Worm (Caenorhabditis elegans) whole organism, L3 larva: ENCODE results near the gene vit-2.

ENCODE experiments used
- R02D3.7 ChIP-seq: fragments of 150-350 bp; optimal IDR thresholded peaks from 2 replicates; lab custom pipeline; 2014; ENCODE audit warnings: missing biosample characterization, missing genetic modification characterization
- ZK546.5 ChIP-seq: sonication (generic microtip); optimal IDR thresholded peaks from 2 replicates; lab custom pipeline; 2017; ENCODE audit warnings: missing biosample characterization, missing genetic modification characterization
- aly-2 ChIP-seq: fragments of 150-350 bp; optimal IDR thresholded peaks from 2 replicates; lab custom pipeline; 2014; ENCODE audit warnings: missing biosample characterization, missing genetic modification characterization
- ama-1 ChIP-seq: fragments of 150-350 bp; optimal IDR thresholded peaks from 2 replicates; lab custom pipeline; 2018
- ceh-16 ChIP-seq: sonication (generic microtip); optimal IDR thresholded peaks from 2 replicates; lab custom pipeline; 2017; ENCODE audit warnings: missing biosample characterization, missing genetic modification characterization
- ceh-28 ChIP-seq: fragments of 150-350 bp; optimal IDR thresholded peaks from 2 replicates; lab custom pipeline; 2014; ENCODE audit warnings: missing biosample characterization, missing genetic modification reagents, missing genetic modification characterization
- daf-12 ChIP-seq: fragments of 150-350 bp; optimal IDR thresholded peaks from 2 replicates; lab custom pipeline; 2014; ENCODE audit warnings: missing biosample characterization, missing genetic modification reagents, missing genetic modification characterization
- elt-1 ChIP-seq: fragments of 150-350 bp; optimal IDR thresholded peaks from 2 replicates; lab custom pipeline; 2014; ENCODE audit warnings: missing biosample characterization, missing genetic modification characterization
- elt-2 ChIP-seq: sonication (generic microtip); optimal IDR thresholded peaks from 2 replicates; lab custom pipeline; 2016; ENCODE audit warnings: missing genetic modification reagents, mild to moderate bottlenecking, missing genetic modification characterization, missing compliant biosample characterization
- elt-3 ChIP-seq, 3 experiments: fragments of 150-350 bp in 1 of 3; sonication (generic microtip) in 2 of 3; optimal IDR thresholded peaks; 2 replicates in 2 of 3; 4 replicates in 1 of 3; lab custom pipeline; 2014 to 2017; ENCODE audit warnings: missing biosample characterization in 3 of 3, missing genetic modification characterization in 3 of 3
- eor-1 ChIP-seq, 2 experiments: fragments of 150-350 bp; optimal IDR thresholded peaks; 2 replicates each; lab custom pipeline; 2014 to 2018; ENCODE audit warnings: missing biosample characterization in 2 of 2, missing genetic modification characterization in 2 of 2
- fkh-10 ChIP-seq: sonication (generic microtip); optimal IDR thresholded peaks from 2 replicates; lab custom pipeline; 2017; ENCODE audit warnings: missing biosample characterization, missing genetic modification reagents, missing genetic modification characterization
- fkh-2 ChIP-seq: fragments of 150-350 bp; optimal IDR thresholded peaks from 2 replicates; lab custom pipeline; 2014; ENCODE audit warnings: missing biosample characterization, missing genetic modification reagents, missing genetic modification characterization
- fos-1 ChIP-seq: fragments of 150-350 bp; optimal IDR thresholded peaks from 2 replicates; lab custom pipeline; 2014; ENCODE audit warnings: missing biosample characterization, missing genetic modification characterization
- hmg-11 ChIP-seq: sonication (generic microtip); optimal IDR thresholded peaks from 2 replicates; lab custom pipeline; 2016; ENCODE audit warnings: missing genetic modification characterization, missing compliant biosample characterization
- jun-1 ChIP-seq: fragments of 150-350 bp; optimal IDR thresholded peaks from 2 replicates; lab custom pipeline; 2014; ENCODE audit warnings: missing biosample characterization, missing genetic modification reagents, missing genetic modification characterization
- lin-15B ChIP-seq: fragments of 150-350 bp; optimal IDR thresholded peaks from 2 replicates; lab custom pipeline; 2014; ENCODE audit warnings: missing biosample characterization, missing genetic modification characterization
- lin-39 ChIP-seq: fragments of 150-350 bp; optimal IDR thresholded peaks from 2 replicates; lab custom pipeline; 2018; ENCODE audit warnings: missing biosample characterization, missing genetic modification reagents, missing genetic modification characterization
- lsy-12 ChIP-seq: sonication (generic microtip); optimal IDR thresholded peaks from 2 replicates; lab custom pipeline; 2016; ENCODE audit warnings: mild to moderate bottlenecking, missing genetic modification characterization, missing compliant biosample characterization
- mdl-1 ChIP-seq: fragments of 150-350 bp; optimal IDR thresholded peaks from 2 replicates; lab custom pipeline; 2014; ENCODE audit warnings: missing biosample characterization, missing genetic modification characterization
- mml-1 ChIP-seq: fragments of 150-350 bp; sonication (generic microtip); optimal IDR thresholded peaks from 3 replicates; lab custom pipeline; 2014; ENCODE audit warnings: missing biosample characterization, missing genetic modification characterization
- nfya-1 ChIP-seq: sonication (generic microtip); optimal IDR thresholded peaks from 2 replicates; lab custom pipeline; 2017; ENCODE audit warnings: missing genetic modification characterization, mild to moderate bottlenecking, missing compliant biosample characterization, antibody characterized with exemption, moderate library complexity; ENCODE audit not compliant: insufficient read depth
- nhr-11 ChIP-seq: fragments of 150-350 bp; optimal IDR thresholded peaks from 2 replicates; lab custom pipeline; 2014; ENCODE audit warnings: missing biosample characterization, missing genetic modification characterization
- nhr-12 ChIP-seq: fragments of 150-350 bp; optimal IDR thresholded peaks from 2 replicates; lab custom pipeline; 2014; ENCODE audit warnings: missing biosample characterization, missing genetic modification characterization
- nhr-23 ChIP-seq: fragments of 150-350 bp; optimal IDR thresholded peaks from 2 replicates; lab custom pipeline; 2014; ENCODE audit warnings: missing biosample characterization, missing genetic modification reagents, missing genetic modification characterization
- nhr-237 ChIP-seq: fragments of 150-350 bp; optimal IDR thresholded peaks from 2 replicates; lab custom pipeline; 2014; ENCODE audit warnings: missing biosample characterization, missing genetic modification characterization
- nhr-25 ChIP-seq: sonication (generic microtip); optimal IDR thresholded peaks from 2 replicates; lab custom pipeline; 2017; ENCODE audit warnings: missing biosample characterization, missing genetic modification characterization
- nhr-28 ChIP-seq: fragments of 150-350 bp; optimal IDR thresholded peaks from 2 replicates; lab custom pipeline; 2014; ENCODE audit warnings: missing biosample characterization, missing genetic modification characterization
- nhr-43 ChIP-seq: sonication (generic microtip); optimal IDR thresholded peaks from 2 replicates; lab custom pipeline; 2016; ENCODE audit warnings: mild to moderate bottlenecking, missing genetic modification characterization, missing compliant biosample characterization; ENCODE audit not compliant: poor library complexity, severe bottlenecking
- nhr-67 ChIP-seq: fragments of 150-350 bp; optimal IDR thresholded peaks from 2 replicates; lab custom pipeline; 2014; ENCODE audit warnings: missing biosample characterization, missing genetic modification characterization
- nhr-76 ChIP-seq: fragments of 150-350 bp; sonication (generic microtip); optimal IDR thresholded peaks from 5 replicates; lab custom pipeline; 2014; ENCODE audit warnings: missing biosample characterization, missing genetic modification characterization
- nhr-77 ChIP-seq: fragments of 150-350 bp; optimal IDR thresholded peaks from 2 replicates; lab custom pipeline; 2014; ENCODE audit warnings: missing biosample characterization, missing genetic modification characterization
- pha-4 ChIP-seq: fragments of 150-350 bp; optimal IDR thresholded peaks from 2 replicates; lab custom pipeline; 2014; ENCODE audit warnings: missing biosample characterization, missing genetic modification reagents, missing genetic modification characterization
- pqm-1 ChIP-seq: fragments of 150-350 bp; optimal IDR thresholded peaks from 2 replicates; lab custom pipeline; 2017; ENCODE audit warnings: missing biosample characterization, missing genetic modification characterization, inconsistent platforms
- sea-2 ChIP-seq: fragments of 150-350 bp; sonication (generic microtip); optimal IDR thresholded peaks from 4 replicates; lab custom pipeline; 2014; ENCODE audit warnings: missing biosample characterization, missing genetic modification reagents, missing genetic modification characterization
- skn-1 ChIP-seq: fragments of 150-350 bp; optimal IDR thresholded peaks from 2 replicates; lab custom pipeline; 2014; ENCODE audit warnings: missing biosample characterization, missing genetic modification characterization
- tbx-2 ChIP-seq: sonication (generic microtip); optimal IDR thresholded peaks from 2 replicates; lab custom pipeline; 2016; ENCODE audit warnings: mild to moderate bottlenecking, missing genetic modification characterization, missing compliant biosample characterization
- unc-39 ChIP-seq: sonication (generic microtip); optimal IDR thresholded peaks from 4 replicates; lab custom pipeline; 2017; ENCODE audit warnings: missing biosample characterization, missing genetic modification characterization
- unc-62 ChIP-seq: fragments of 150-350 bp; sonication (generic microtip); optimal IDR thresholded peaks from 4 replicates; lab custom pipeline; 2014; ENCODE audit warnings: missing biosample characterization, missing genetic modification reagents, missing genetic modification characterization
- zag-1 ChIP-seq: fragments of 150-350 bp; optimal IDR thresholded peaks from 2 replicates; lab custom pipeline; 2014; ENCODE audit warnings: missing biosample characterization, missing genetic modification characterization
- ztf-11 ChIP-seq: fragments of 150-350 bp; optimal IDR thresholded peaks from 2 replicates; lab custom pipeline; 2014; ENCODE audit warnings: missing biosample characterization, missing genetic modification characterization
- ztf-4 ChIP-seq: fragments of 150-350 bp; optimal IDR thresholded peaks from 2 replicates; lab custom pipeline; 2014; ENCODE audit warnings: missing biosample characterization, missing genetic modification characterization

Gene vit-2

ce11 chrX:5115511-5115910, 14.7 kb downstream of the vit-2 start:
- TF ChIP-seq nhr-11 (tag; lab: Kevin White, UChicago): no peak
- peak; percentile 29 for TF ChIP-seq lin-39 (tag; lab: Kevin White, UChicago)

- TF ChIP-seq elt-3 (tag; optimal IDR thresholded peaks at IDR 0.05; lab: Kevin White, UChicago): no peak
- no peak for TF ChIP-seq nhr-12
- TF ChIP-seq ama-1 (lab: Kevin White, UChicago): peak; percentile 31
- no peak for TF ChIP-seq nhr-67 (tag; lab: Kevin White, UChicago)
These were observed 15.3 kb downstream of the vit-2 start for ce11 chrX:5116180-5116579.

ce11 chrX:5116816-5117459, 16.1 kb downstream of the vit-2 start, which contains the start of gene apl-1:
TSS of gene apl-1 (minus strand) at chrX:5116866.
- peak; percentile 43 for TF ChIP-seq nhr-25 (tag; lab: Kevin White, UChicago)
- no peak for TF ChIP-seq nhr-237 (tag; lab: Kevin White, UChicago)
- TF ChIP-seq ama-1 (lab: Kevin White, UChicago): peak; percentile 15
- TF ChIP-seq nhr-23 (tag; lab: Kevin White, UChicago): peak; percentile 48
- TF ChIP-seq nfya-1 (tag; lab: Kevin White, UChicago): peak; percentile 28
- no peak for TF ChIP-seq nhr-28 (tag; lab: Kevin White, UChicago)
- TF ChIP-seq pha-4 (tag; lab: Kevin White, UChicago): peak; percentile 46
- no peak for TF ChIP-seq unc-39
- TF ChIP-seq ceh-28: peak; percentile 28

ce11 chrX:5117571-5117970, 16.7 kb downstream of the vit-2 start:
- peak; percentile 85 for TF ChIP-seq fkh-10 (GFP tag; lab: Kevin White, UChicago)
- TF ChIP-seq nhr-23 (tag; lab: Kevin White, UChicago): no peak
- TF ChIP-seq eor-1 (tag; optimal IDR thresholded peaks at IDR 0.05; lab: Kevin White, UChicago): no peak

- TF ChIP-seq eor-1 (tag; optimal IDR thresholded peaks at IDR 0.05; lab: Kevin White, UChicago): no peak
- peak; percentile 50 for TF ChIP-seq unc-62
- peak; percentile 80 for TF ChIP-seq nhr-43 (tag; lab: Kevin White, UChicago)
- TF ChIP-seq R02D3.7: no peak
- TF ChIP-seq pqm-1: no peak
- no peak for TF ChIP-seq nhr-28 (tag; lab: Kevin White, UChicago)
- TF ChIP-seq lsy-12 (tag; lab: Kevin White, UChicago): peak; percentile 39
- TF ChIP-seq ceh-28: no peak
- TF ChIP-seq elt-3 (tag; optimal IDR thresholded peaks at IDR 0.05; lab: Kevin White, UChicago): no peak
- peak; percentile 77 for TF ChIP-seq nhr-23 (tag; lab: Kevin White, UChicago)
- TF ChIP-seq ztf-11 (tag; lab: Kevin White, UChicago): no peak
- no peak for TF ChIP-seq daf-12 (tag; lab: Kevin White, UChicago)
- TF ChIP-seq elt-1 (tag; lab: Kevin White, UChicago): no peak
- TF ChIP-seq lin-39 (tag; lab: Kevin White, UChicago): peak; percentile 28
- no peak for TF ChIP-seq nhr-77 (tag; lab: Kevin White, UChicago)
- TF ChIP-seq pha-4 (tag; lab: Kevin White, UChicago): peak; percentile 33
- peak; percentile 56 for TF ChIP-seq ama-1 (lab: Kevin White, UChicago)
- no peak for TF ChIP-seq mml-1 (tag; lab: Kevin White, UChicago)
- no peak for TF ChIP-seq ZK546.5
- no peak for TF ChIP-seq ceh-16
- TF ChIP-seq zag-1 (tag; lab: Kevin White, UChicago): no peak
- TF ChIP-seq sea-2 (GFP tag; lab: Kevin White, UChicago): no peak
- TF ChIP-seq ztf-4: no peak
- TF ChIP-seq nhr-25 (tag; lab: Kevin White, UChicago): peak; percentile 86
- no peak for TF ChIP-seq nhr-12
- TF ChIP-seq mdl-1 (tag; lab: Kevin White, UChicago): peak; percentile 26
- no peak for TF ChIP-seq nhr-11 (tag; lab: Kevin White, UChicago)
- TF ChIP-seq nhr-76: no peak
- TF ChIP-seq aly-2 (tag; lab: Kevin White, UChicago): no peak
- TF ChIP-seq tbx-2 (tag; lab: Kevin White, UChicago): no peak
- TF ChIP-seq jun-1 (tag; lab: Kevin White, UChicago): peak; percentile 44
- no peak for TF ChIP-seq fkh-2 (tag; lab: Kevin White, UChicago)
- TF ChIP-seq nhr-67 (tag; lab: Kevin White, UChicago): no peak
- TF ChIP-seq nhr-237 (tag; lab: Kevin White, UChicago): no peak
- no peak for TF ChIP-seq skn-1 (tag; lab: Kevin White, UChicago)
- no peak for TF ChIP-seq hmg-11
- TF ChIP-seq fos-1: no peak
- TF ChIP-seq nfya-1 (tag; lab: Kevin White, UChicago): peak; percentile 51
- TF ChIP-seq elt-2 (tag; lab: Kevin White, UChicago): peak; percentile 28
- no peak for TF ChIP-seq lin-15B (tag; lab: Kevin White, UChicago)
- no peak for TF ChIP-seq fkh-10 (GFP tag; lab: Kevin White, UChicago)
These were observed 18.4 kb downstream of the vit-2 start for ce11 chrX:5119246-5119645.
